Worm (Caenorhabditis elegans) whole organism, L3 larva: ENCODE results near the gene F01F1.2.

ENCODE experiments used
- R02D3.7 ChIP-seq: fragments of 150-350 bp; optimal IDR thresholded peaks from 2 replicates; lab custom pipeline; 2014; ENCODE audit warnings: missing biosample characterization, missing genetic modification characterization
- ceh-82 ChIP-seq: fragments of 150-350 bp; optimal IDR thresholded peaks from 2 replicates; lab custom pipeline; 2014; ENCODE audit warnings: missing biosample characterization, missing genetic modification characterization
- egl-27 ChIP-seq: sonication (generic microtip); optimal IDR thresholded peaks from 4 replicates; lab custom pipeline; 2017; ENCODE audit warnings: missing biosample characterization, missing genetic modification reagents, missing genetic modification characterization
- elt-2 ChIP-seq: sonication (generic microtip); optimal IDR thresholded peaks from 2 replicates; lab custom pipeline; 2016; ENCODE audit warnings: missing genetic modification reagents, mild to moderate bottlenecking, missing genetic modification characterization, missing compliant biosample characterization
- hmg-11 ChIP-seq: sonication (generic microtip); optimal IDR thresholded peaks from 2 replicates; lab custom pipeline; 2016; ENCODE audit warnings: missing genetic modification characterization, missing compliant biosample characterization
- jun-1 ChIP-seq: fragments of 150-350 bp; optimal IDR thresholded peaks from 2 replicates; lab custom pipeline; 2014; ENCODE audit warnings: missing biosample characterization, missing genetic modification reagents, missing genetic modification characterization
- lin-15B ChIP-seq: fragments of 150-350 bp; optimal IDR thresholded peaks from 2 replicates; lab custom pipeline; 2014; ENCODE audit warnings: missing biosample characterization, missing genetic modification characterization
- lin-39 ChIP-seq: fragments of 150-350 bp; optimal IDR thresholded peaks from 2 replicates; lab custom pipeline; 2018; ENCODE audit warnings: missing biosample characterization, missing genetic modification reagents, missing genetic modification characterization
- nfya-1 ChIP-seq: sonication (generic microtip); optimal IDR thresholded peaks from 2 replicates; lab custom pipeline; 2017; ENCODE audit warnings: missing genetic modification characterization, mild to moderate bottlenecking, missing compliant biosample characterization, antibody characterized with exemption, moderate library complexity; ENCODE audit not compliant: insufficient read depth
- nhr-12 ChIP-seq: fragments of 150-350 bp; optimal IDR thresholded peaks from 2 replicates; lab custom pipeline; 2014; ENCODE audit warnings: missing biosample characterization, missing genetic modification characterization
- nhr-23 ChIP-seq: fragments of 150-350 bp; optimal IDR thresholded peaks from 2 replicates; lab custom pipeline; 2014; ENCODE audit warnings: missing biosample characterization, missing genetic modification reagents, missing genetic modification characterization
- nhr-237 ChIP-seq: fragments of 150-350 bp; optimal IDR thresholded peaks from 2 replicates; lab custom pipeline; 2014; ENCODE audit warnings: missing biosample characterization, missing genetic modification characterization
- nhr-25 ChIP-seq: sonication (generic microtip); optimal IDR thresholded peaks from 2 replicates; lab custom pipeline; 2017; ENCODE audit warnings: missing biosample characterization, missing genetic modification characterization
- nhr-28 ChIP-seq: fragments of 150-350 bp; optimal IDR thresholded peaks from 2 replicates; lab custom pipeline; 2014; ENCODE audit warnings: missing biosample characterization, missing genetic modification characterization
- nhr-43 ChIP-seq: sonication (generic microtip); optimal IDR thresholded peaks from 2 replicates; lab custom pipeline; 2016; ENCODE audit warnings: mild to moderate bottlenecking, missing genetic modification characterization, missing compliant biosample characterization; ENCODE audit not compliant: poor library complexity, severe bottlenecking
- pha-4 ChIP-seq: fragments of 150-350 bp; optimal IDR thresholded peaks from 2 replicates; lab custom pipeline; 2014; ENCODE audit warnings: missing biosample characterization, missing genetic modification reagents, missing genetic modification characterization
- pqm-1 ChIP-seq: fragments of 150-350 bp; optimal IDR thresholded peaks from 2 replicates; lab custom pipeline; 2017; ENCODE audit warnings: missing biosample characterization, missing genetic modification characterization, inconsistent platforms
- snpc-4 ChIP-seq: fragments of 150-350 bp; optimal IDR thresholded peaks from 2 replicates; lab custom pipeline; 2014; ENCODE audit warnings: missing biosample characterization, missing genetic modification characterization

F01F1.2 gene

DNA sequence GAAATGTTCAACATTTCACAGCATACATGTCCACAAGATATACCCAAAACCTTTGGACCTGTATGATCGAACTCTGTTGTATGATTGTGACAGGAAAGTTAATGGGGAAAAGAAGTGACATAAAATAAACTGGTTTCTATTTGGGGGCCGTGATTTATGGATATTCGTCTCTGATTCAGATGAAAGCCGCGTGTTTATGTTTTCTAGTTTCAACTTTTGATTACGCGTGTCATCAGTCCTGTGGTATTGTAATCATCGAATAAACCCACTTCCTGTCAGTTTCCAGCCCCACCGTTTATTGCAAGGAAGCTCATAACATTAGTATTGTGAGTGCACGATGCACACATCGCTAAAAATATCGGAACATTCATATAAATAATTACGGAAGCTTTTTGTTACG lies 43.9 kb downstream of the F01F1.2 start:
- no peak for TF ChIP-seq lin-39 (tag; lab: Kevin White, UChicago)
- TF ChIP-seq nhr-25: peak; percentile 74
- TF ChIP-seq nhr-43 (tag; lab: Kevin White, UChicago): peak; percentile 68
- TF ChIP-seq jun-1 (tag; lab: Kevin White, UChicago): no peak
- TF ChIP-seq nhr-23 (tag; lab: Kevin White, UChicago): peak; percentile 74
- TF ChIP-seq nhr-28 (tag; lab: Kevin White, UChicago): no peak

DNA sequence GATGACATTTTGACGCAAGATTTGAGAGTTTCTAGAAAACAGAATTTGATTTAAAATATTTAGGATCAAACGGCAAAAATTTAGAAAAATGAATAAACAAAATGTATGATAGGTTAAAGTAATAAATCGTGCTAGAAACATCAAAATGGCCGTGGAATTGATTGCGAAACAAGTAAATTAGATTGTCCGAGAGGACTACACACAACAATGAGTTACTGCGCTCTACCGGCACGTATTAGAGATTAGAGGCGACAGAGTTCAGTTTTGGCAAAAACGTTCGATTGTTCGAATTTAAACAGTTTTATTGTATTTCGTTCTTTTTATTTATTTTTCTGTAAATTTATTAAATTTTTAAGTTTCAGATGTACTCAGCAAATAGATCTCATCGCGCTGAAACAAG lies 47.4 kb downstream of the F01F1.2 start, which contains the start of the genes dnc-2 and bcl-7:
dnc-2 (minus strand) TSS at position 33 of the 400 bp plus-strand sequence.
bcl-7 (plus strand) TSS at position 363 of the 400 bp plus-strand sequence.
- TF ChIP-seq nfya-1 (tag; lab: Kevin White, UChicago) (peak; percentile 64), nhr-25 (peak; percentile 49), nhr-12 (tag; lab: Kevin White, UChicago) (no peak), nhr-237 (no peak), nhr-43 (tag; lab: Kevin White, UChicago) (peak; percentile 37), egl-27 (tag; lab: Kevin White, UChicago) (no peak), hmg-11 (peak; percentile 62), pqm-1 (tag; lab: Kevin White, UChicago) (peak; percentile 21), snpc-4 (peak; percentile 22), pha-4 (peak; percentile 82), nhr-23 (tag; lab: Kevin White, UChicago) (peak; percentile 59), R02D3.7 (tag; lab: Kevin White, UChicago) (no peak), lin-15B (tag; lab: Kevin White, UChicago) (peak; percentile 82), nhr-28 (tag; lab: Kevin White, UChicago) (no peak), elt-2 (peak; percentile 16), ceh-82 (tag; lab: Kevin White, UChicago) (no peak), lin-39 (tag; lab: Kevin White, UChicago) (peak; percentile 65)
